Worm (Caenorhabditis elegans) whole organism, L2 larva: Measurements from ENCODE around the gene pch-2.

Experiments
- C34F6.9 ChIP-seq: fragments of 150-350 bp; optimal IDR thresholded peaks from 2 replicates; lab custom pipeline; 2014; ENCODE audit warnings: missing biosample characterization, missing genetic modification characterization
- F13H6.1 ChIP-seq: sonication (generic microtip); optimal IDR thresholded peaks from 2 replicates; lab custom pipeline; 2016; ENCODE audit warnings: missing genetic modification characterization, missing compliant biosample characterization
- R02D3.7 ChIP-seq: fragments of 150-350 bp; optimal IDR thresholded peaks from 2 replicates; lab custom pipeline; 2014; ENCODE audit warnings: missing biosample characterization, missing genetic modification characterization
- Y55F3AM.14 ChIP-seq: fragments of 200-800 bp; sonication (Bioruptor generic); optimal IDR thresholded peaks from 2 replicates; lab custom pipeline; 2018; ENCODE audit warnings: mild to moderate bottlenecking, missing genetic modification characterization, missing compliant biosample characterization
- ZK546.5 ChIP-seq: sonication (generic microtip); optimal IDR thresholded peaks from 2 replicates; lab custom pipeline; 2017; ENCODE audit warnings: missing biosample characterization, missing genetic modification characterization
- blmp-1 ChIP-seq: sonication (generic microtip); optimal IDR thresholded peaks from 2 replicates; lab custom pipeline; 2017; ENCODE audit warnings: missing genetic modification characterization, mild to moderate bottlenecking, missing compliant biosample characterization, antibody characterized with exemption, moderate library complexity; ENCODE audit not compliant: insufficient read depth
- ceh-16 ChIP-seq: fragments of 150-350 bp; optimal IDR thresholded peaks from 2 replicates; lab custom pipeline; 2014; ENCODE audit warnings: missing biosample characterization, missing genetic modification characterization
- crh-2 ChIP-seq: sonication (generic microtip); optimal IDR thresholded peaks from 2 replicates; lab custom pipeline; 2017; ENCODE audit warnings: missing biosample characterization, missing genetic modification characterization
- egl-27 ChIP-seq: sonication (generic microtip); optimal IDR thresholded peaks from 3 replicates; lab custom pipeline; 2017; ENCODE audit warnings: missing biosample characterization, missing genetic modification reagents, missing genetic modification characterization
- elt-3 ChIP-seq: sonication (generic microtip); optimal IDR thresholded peaks from 2 replicates; lab custom pipeline; 2017; ENCODE audit warnings: missing biosample characterization, missing genetic modification characterization
- fos-1 ChIP-seq: fragments of 150-350 bp; optimal IDR thresholded peaks from 2 replicates; lab custom pipeline; 2014; ENCODE audit warnings: missing biosample characterization, missing genetic modification characterization
- gmeb-1 ChIP-seq: fragments of 150-350 bp; optimal IDR thresholded peaks from 2 replicates; lab custom pipeline; 2014; ENCODE audit warnings: missing biosample characterization, missing genetic modification characterization
- lin-11 ChIP-seq: fragments of 150-350 bp; sonication (generic microtip); optimal IDR thresholded peaks from 2 replicates; lab custom pipeline; 2014; ENCODE audit warnings: missing biosample characterization, missing genetic modification characterization, inconsistent platforms, mixed read lengths
- lin-13 ChIP-seq: fragments of 150-350 bp; optimal IDR thresholded peaks from 2 replicates; lab custom pipeline; 2014; ENCODE audit warnings: missing biosample characterization, missing genetic modification reagents, missing genetic modification characterization
- lsy-2 ChIP-seq, 2 experiments: fragments of 150-350 bp in 1 of 2; sonication (generic microtip) in 1 of 2; optimal IDR thresholded peaks; 2 replicates each; lab custom pipeline; 2014 to 2017; ENCODE audit warnings: missing biosample characterization in 2 of 2, missing genetic modification characterization in 2 of 2
- mab-5 ChIP-seq: fragments of 150-350 bp; optimal IDR thresholded peaks from 2 replicates; lab custom pipeline; 2014; ENCODE audit warnings: missing biosample characterization, missing genetic modification characterization
- mdl-1 ChIP-seq, 2 experiments: fragments of 150-350 bp in 1 of 2; sonication (generic microtip) in 1 of 2; optimal IDR thresholded peaks; 2 replicates each; lab custom pipeline; 2017; ENCODE audit warnings: missing biosample characterization in 2 of 2, missing genetic modification characterization in 2 of 2
- nhr-10 ChIP-seq: sonication (generic microtip); optimal IDR thresholded peaks from 2 replicates; lab custom pipeline; 2017; ENCODE audit warnings: missing biosample characterization, missing genetic modification characterization
- nhr-11 ChIP-seq: fragments of 150-350 bp; optimal IDR thresholded peaks from 2 replicates; lab custom pipeline; 2014; ENCODE audit warnings: missing biosample characterization, missing genetic modification characterization
- nhr-129 ChIP-seq: fragments of 150-350 bp; optimal IDR thresholded peaks from 2 replicates; lab custom pipeline; 2014; ENCODE audit warnings: missing biosample characterization, missing genetic modification characterization
- nhr-21 ChIP-seq: fragments of 150-350 bp; optimal IDR thresholded peaks from 2 replicates; lab custom pipeline; 2014; ENCODE audit warnings: missing biosample characterization, missing genetic modification characterization
- nhr-237 ChIP-seq: fragments of 150-350 bp; optimal IDR thresholded peaks from 2 replicates; lab custom pipeline; 2014; ENCODE audit warnings: missing biosample characterization, missing genetic modification characterization
- nhr-25 ChIP-seq: fragments of 150-350 bp; sonication (generic microtip); optimal IDR thresholded peaks from 3 replicates; lab custom pipeline; 2014; ENCODE audit warnings: missing biosample characterization, missing genetic modification characterization
- nhr-6 ChIP-seq: fragments of 150-350 bp; optimal IDR thresholded peaks from 2 replicates; lab custom pipeline; 2014; ENCODE audit warnings: missing biosample characterization, missing genetic modification characterization
- peb-1 ChIP-seq: fragments of 150-350 bp; optimal IDR thresholded peaks from 2 replicates; lab custom pipeline; 2014; ENCODE audit warnings: missing biosample characterization, missing genetic modification characterization
- sem-4 ChIP-seq: fragments of 150-350 bp; optimal IDR thresholded peaks from 2 replicates; lab custom pipeline; 2014; ENCODE audit warnings: missing biosample characterization, missing genetic modification reagents, missing genetic modification characterization
- sma-9 ChIP-seq, 2 experiments: fragments of 150-350 bp in 1 of 2; sonication (generic microtip) in 1 of 2; optimal IDR thresholded peaks; 2 replicates each; lab custom pipeline; 2014 to 2016; ENCODE audit warnings: missing genetic modification characterization in 2 of 2, mild to moderate bottlenecking in 1 of 2, missing biosample characterization in 1 of 2, missing compliant biosample characterization in 1 of 2, missing genetic modification reagents in 1 of 2, moderate library complexity in 1 of 2
- snpc-4 ChIP-seq: fragments of 150-350 bp; optimal IDR thresholded peaks from 2 replicates; lab custom pipeline; 2014; ENCODE audit warnings: missing biosample characterization, missing genetic modification characterization
- unc-39 ChIP-seq: fragments of 150-350 bp; optimal IDR thresholded peaks from 2 replicates; lab custom pipeline; 2014; ENCODE audit warnings: missing biosample characterization, missing genetic modification characterization
- unc-55 ChIP-seq: fragments of 150-350 bp; sonication (generic microtip); optimal IDR thresholded peaks from 3 replicates; lab custom pipeline; 2014; ENCODE audit warnings: missing biosample characterization, missing genetic modification reagents, missing genetic modification characterization
- zag-1 ChIP-seq: fragments of 150-350 bp; optimal IDR thresholded peaks from 2 replicates; lab custom pipeline; 2014; ENCODE audit warnings: missing biosample characterization, missing genetic modification characterization
- ztf-1 ChIP-seq: fragments of 200-800 bp; sonication (Bioruptor generic); conservative IDR thresholded peaks from 2 replicates; pipeline ENCODE4 v1.3.6; 2022; ENCODE audit warnings: missing genetic modification characterization, missing compliant biosample characterization
- ztf-11 ChIP-seq: sonication (generic microtip); optimal IDR thresholded peaks from 2 replicates; lab custom pipeline; 2017; ENCODE audit warnings: missing biosample characterization, missing genetic modification characterization
- ztf-4 ChIP-seq: fragments of 150-350 bp; optimal IDR thresholded peaks from 2 replicates; lab custom pipeline; 2014; ENCODE audit warnings: missing biosample characterization, missing genetic modification characterization

Gene pch-2

DNA sequence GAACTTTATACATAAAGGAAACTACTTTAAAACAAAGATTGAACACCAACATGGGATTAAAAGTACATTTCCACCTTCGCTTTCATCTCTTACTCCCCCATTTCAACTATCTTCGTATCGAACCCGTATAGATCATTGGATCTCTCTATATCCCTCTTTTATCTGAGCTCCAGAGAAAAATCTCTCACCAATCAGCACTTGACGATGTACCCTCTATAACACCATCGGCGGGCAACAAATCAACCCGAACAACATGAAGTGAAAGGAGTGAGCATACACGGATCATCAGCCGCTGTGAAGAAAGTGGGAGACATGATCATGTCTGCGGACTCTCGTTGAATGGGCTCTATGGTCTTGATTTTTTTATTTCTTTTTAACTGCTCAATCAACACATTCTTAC is 40.7 kb upstream of the pch-2 start:
- no peak for TF ChIP-seq R02D3.7
- TF ChIP-seq F13H6.1 (tag; lab: Kevin White, UChicago) = peak; percentile 1
- TF ChIP-seq nhr-129 (tag; lab: Kevin White, UChicago) = peak; percentile 24
- TF ChIP-seq lsy-2 (tag; optimal IDR thresholded peaks at IDR 0.05; lab: Kevin White, UChicago) = peak in 1 of 2 experiments; percentile 5
- TF ChIP-seq sma-9 (GFP tag; optimal IDR thresholded peaks at IDR 0.05; lab: Kevin White, UChicago) = peak; percentile 50
- TF ChIP-seq sma-9 (tag; optimal IDR thresholded peaks at IDR 0.05; lab: Kevin White, UChicago) = no peak
- TF ChIP-seq C34F6.9 (tag; lab: Kevin White, UChicago) = no peak

DNA sequence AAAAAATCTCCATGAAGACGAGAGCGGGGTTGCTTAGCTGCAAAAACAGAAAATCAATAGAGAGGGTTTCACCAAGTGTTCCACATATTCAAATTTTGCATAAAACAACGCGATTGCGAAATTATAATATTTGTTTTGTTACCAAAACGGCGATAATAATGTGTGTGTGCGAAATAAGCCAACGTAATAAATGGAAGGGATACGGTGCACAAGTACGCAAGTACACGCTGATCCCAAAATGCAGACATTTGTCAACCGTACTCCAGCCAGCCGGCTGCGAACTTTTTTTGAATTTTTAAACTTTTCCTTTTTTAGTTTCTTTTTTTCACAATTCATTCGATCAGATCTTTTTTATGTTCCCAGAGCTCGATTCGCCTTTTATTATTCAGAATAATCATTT is 33.3 kb upstream of the pch-2 start, which contains the start of gene ire-1:
ire-1 (minus strand) TSS at position 44 of the 400 bp plus-strand sequence.
- TF ChIP-seq nhr-237 (tag; lab: Kevin White, UChicago) = no peak
- TF ChIP-seq unc-55 (GFP tag; lab: Kevin White, UChicago) = peak; percentile 94
- TF ChIP-seq nhr-25 = no peak
- TF ChIP-seq crh-2 (tag; lab: Kevin White, UChicago) = peak; percentile 84
- peak; percentile 49 for TF ChIP-seq gmeb-1 (tag; lab: Kevin White, UChicago)
- no peak for TF ChIP-seq ztf-11 (tag; lab: Kevin White, UChicago)
- peak; percentile 64 for TF ChIP-seq fos-1
- peak; percentile 32 for TF ChIP-seq F13H6.1 (tag; lab: Kevin White, UChicago)
- peak; percentile 76 for TF ChIP-seq nhr-129 (tag; lab: Kevin White, UChicago)
- TF ChIP-seq lin-13 (GFP tag; lab: Kevin White, UChicago) = peak; percentile 47
- peak; percentile 69 for TF ChIP-seq lin-11 (tag; lab: Kevin White, UChicago)
- TF ChIP-seq blmp-1 = peak; percentile 9
- TF ChIP-seq nhr-11 (tag; lab: Kevin White, UChicago) = no peak
- TF ChIP-seq sma-9 (GFP tag; optimal IDR thresholded peaks at IDR 0.05; lab: Kevin White, UChicago) = peak; percentile 49
- no peak for TF ChIP-seq sma-9 (tag; optimal IDR thresholded peaks at IDR 0.05; lab: Kevin White, UChicago)
- TF ChIP-seq C34F6.9 (tag; lab: Kevin White, UChicago) = peak; percentile 71
- peak; percentile 40 for TF ChIP-seq snpc-4 (tag; lab: Kevin White, UChicago)
- TF ChIP-seq lsy-2 (tag; optimal IDR thresholded peaks at IDR 0.05; lab: Kevin White, UChicago) = peak; percentile 93 to 99

DNA sequence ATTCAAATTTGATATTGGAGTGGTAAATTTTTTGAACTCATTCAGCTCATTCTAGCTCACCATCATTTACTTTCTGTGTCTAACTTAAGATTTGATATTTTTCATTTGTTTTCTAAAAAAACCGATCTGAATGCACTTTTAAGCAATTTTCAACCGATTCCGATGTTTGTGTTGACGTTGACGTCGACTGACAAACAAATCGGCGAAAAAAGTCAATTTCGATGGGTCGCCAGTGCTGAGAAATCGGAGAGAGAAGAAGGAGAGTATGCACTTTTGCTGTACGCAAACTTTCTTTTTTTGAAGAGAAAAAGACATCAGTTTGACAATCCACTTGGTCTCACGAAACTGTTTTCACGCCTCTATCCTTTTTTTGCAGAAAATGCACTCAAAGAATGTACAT is 32.7 kb upstream of the pch-2 start:
- peak; percentile 2 for TF ChIP-seq blmp-1
- no peak for TF ChIP-seq ztf-11 (tag; lab: Kevin White, UChicago)
- TF ChIP-seq egl-27 (tag; lab: Kevin White, UChicago) = no peak
- TF ChIP-seq nhr-25 = no peak
- TF ChIP-seq ztf-1 (GFP tag; lab: Robert Waterston, UW) = no peak
- no peak for TF ChIP-seq snpc-4 (tag; lab: Kevin White, UChicago)
- no peak for TF ChIP-seq crh-2 (tag; lab: Kevin White, UChicago)
- TF ChIP-seq peb-1 (tag; lab: Kevin White, UChicago) = no peak
- peak; percentile 8 for TF ChIP-seq sma-9 (GFP tag; optimal IDR thresholded peaks at IDR 0.05; lab: Kevin White, UChicago)
- TF ChIP-seq sma-9 (tag; optimal IDR thresholded peaks at IDR 0.05; lab: Kevin White, UChicago) = no peak
- peak; percentile 1 for TF ChIP-seq nhr-129 (tag; lab: Kevin White, UChicago)

- TF ChIP-seq lin-11 (tag; lab: Kevin White, UChicago) = peak; percentile 26
- peak; percentile 55 for TF ChIP-seq C34F6.9 (tag; lab: Kevin White, UChicago)
- no peak for TF ChIP-seq nhr-6
- no peak for TF ChIP-seq ZK546.5 (tag; lab: Kevin White, UChicago)
- no peak for TF ChIP-seq unc-39 (tag; lab: Kevin White, UChicago)
- peak; percentile 31 for TF ChIP-seq F13H6.1 (tag; lab: Kevin White, UChicago)
- peak; percentile 55 for TF ChIP-seq zag-1 (tag; lab: Kevin White, UChicago)
- peak; percentile 39 to 54 for TF ChIP-seq mdl-1 (tag; optimal IDR thresholded peaks at IDR 0.05; lab: Kevin White, UChicago)
- TF ChIP-seq snpc-4 (tag; lab: Kevin White, UChicago) = no peak
- peak; percentile 6 for TF ChIP-seq Y55F3AM.14
- no peak for TF ChIP-seq gmeb-1 (tag; lab: Kevin White, UChicago)
- peak; percentile 70 for TF ChIP-seq fos-1
- no peak for TF ChIP-seq nhr-10 (tag; lab: Kevin White, UChicago)
- peak; percentile 18 for TF ChIP-seq lin-13 (GFP tag; lab: Kevin White, UChicago)
- peak in 1 of 2 experiments; percentile 69 for TF ChIP-seq lsy-2 (tag; optimal IDR thresholded peaks at IDR 0.05; lab: Kevin White, UChicago)
- TF ChIP-seq ztf-4 (tag; lab: Kevin White, UChicago) = no peak
- TF ChIP-seq ceh-16 (tag; lab: Kevin White, UChicago) = no peak
- peak; percentile 45 for TF ChIP-seq nhr-129 (tag; lab: Kevin White, UChicago)
- peak; percentile 28 for TF ChIP-seq mab-5 (tag; lab: Kevin White, UChicago)
- peak; percentile 70 for TF ChIP-seq unc-55 (GFP tag; lab: Kevin White, UChicago)
- peak; percentile 8 for TF ChIP-seq nhr-21 (tag; lab: Kevin White, UChicago)
- TF ChIP-seq sma-9 (GFP tag; optimal IDR thresholded peaks at IDR 0.05; lab: Kevin White, UChicago) = peak; percentile 36
- no peak for TF ChIP-seq sma-9 (tag; optimal IDR thresholded peaks at IDR 0.05; lab: Kevin White, UChicago)
- TF ChIP-seq sem-4 (tag; lab: Kevin White, UChicago) = peak; percentile 66
- peak; percentile 89 for TF ChIP-seq crh-2 (tag; lab: Kevin White, UChicago)
- peak; percentile 22 for TF ChIP-seq nhr-25
- TF ChIP-seq elt-3 = no peak
Observed at ce11 chrII:8126132-8126531, 32.0 kb upstream of the pch-2 start.
